Worm (Caenorhabditis elegans) whole organism, mixed stage, embryonic: ENCODE results near the gene epic-3.

ENCODE experiments used
- ceh-39 ChIP-seq: fragments of 150-350 bp; optimal IDR thresholded peaks from 2 replicates; lab custom pipeline; 2014; ENCODE audit warnings: missing biosample characterization, missing genetic modification characterization
- mep-1 ChIP-seq: fragments of 150-350 bp; optimal IDR thresholded peaks from 2 replicates; lab custom pipeline; 2017; ENCODE audit warnings: missing biosample characterization, missing genetic modification reagents, missing genetic modification characterization, inconsistent platforms
- nhr-237 ChIP-seq: fragments of 150-350 bp; optimal IDR thresholded peaks from 2 replicates; lab custom pipeline; 2014; ENCODE audit warnings: missing biosample characterization, missing genetic modification characterization
- unc-39 ChIP-seq: fragments of 150-350 bp; optimal IDR thresholded peaks from 2 replicates; lab custom pipeline; 2014; ENCODE audit warnings: missing biosample characterization, missing genetic modification characterization
- ztf-11 ChIP-seq: fragments of 150-350 bp; optimal IDR thresholded peaks from 2 replicates; lab custom pipeline; 2014; ENCODE audit warnings: missing biosample characterization, missing genetic modification characterization

DNA sequence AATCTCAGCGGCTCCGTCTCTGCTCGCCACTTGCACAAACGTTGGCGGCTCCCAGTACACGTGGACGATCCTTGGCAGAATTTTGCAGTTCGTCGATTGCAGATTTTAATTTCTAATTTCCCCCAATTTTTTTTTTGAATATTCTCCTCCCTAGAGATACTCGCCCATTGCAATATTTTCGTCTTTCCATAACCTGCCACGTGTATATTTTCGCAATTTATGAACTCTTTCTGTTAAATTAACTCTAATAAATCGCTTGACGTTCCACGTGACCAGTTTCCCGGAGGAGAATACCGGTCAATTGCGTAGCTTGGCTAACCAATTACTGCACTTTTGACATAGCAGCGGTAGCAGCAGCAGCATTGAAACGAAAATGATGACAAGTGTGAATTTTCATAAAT lies 15.8 kb downstream of the epic-3 start:
- TF ChIP-seq ceh-39 (tag; lab: Kevin White, UChicago) (no peak), unc-39 (no peak), mep-1 (tag; lab: Kevin White, UChicago) (no peak), ztf-11 (tag; lab: Kevin White, UChicago) (no peak), nhr-237 (tag; lab: Kevin White, UChicago) (no peak)
